Worm (Caenorhabditis elegans) whole organism, L1 larva: ENCODE measurements around the gene C46C2.6.

Source experiments
- C34B4.2 ChIP-seq: sonication (generic microtip); optimal IDR thresholded peaks from 2 replicates; lab custom pipeline; 2017; ENCODE audit warnings: mild to moderate bottlenecking, missing genetic modification characterization, missing compliant biosample characterization
- aha-1 ChIP-seq: fragments of 150-350 bp; optimal IDR thresholded peaks from 2 replicates; lab custom pipeline; 2014; ENCODE audit warnings: missing biosample characterization, missing genetic modification characterization
- alr-1 ChIP-seq: fragments of 200-800 bp; sonication (Bioruptor generic); optimal IDR thresholded peaks from 2 replicates; lab custom pipeline; 2018; ENCODE audit warnings: borderline replicate concordance, mild to moderate bottlenecking, missing genetic modification characterization, missing compliant biosample characterization
- blmp-1 ChIP-seq: fragments of 150-350 bp; optimal IDR thresholded peaks from 2 replicates; lab custom pipeline; 2014; ENCODE audit warnings: missing biosample characterization, missing genetic modification characterization
- ceh-88 ChIP-seq: fragments of 200-800 bp; sonication (Bioruptor generic); IDR thresholded peaks from 2 replicates; pipeline ENCODE4 v1.3.6; 2022; ENCODE audit warnings: missing genetic modification characterization, missing compliant biosample characterization
- ces-1 ChIP-seq: fragments of 150-350 bp; optimal IDR thresholded peaks from 2 replicates; lab custom pipeline; 2014; ENCODE audit warnings: missing biosample characterization, missing genetic modification reagents, missing genetic modification characterization
- dsc-1 ChIP-seq: sonication (generic microtip); optimal IDR thresholded peaks from 2 replicates; lab custom pipeline; 2016; ENCODE audit warnings: mild to moderate bottlenecking, missing genetic modification characterization, missing compliant biosample characterization
- egl-13 ChIP-seq: sonication (generic microtip); optimal IDR thresholded peaks from 2 replicates; lab custom pipeline; 2016; ENCODE audit warnings: missing genotype, missing genetic modification reagents, missing genetic modification characterization, missing compliant biosample characterization
- egl-27 ChIP-seq, 2 experiments: fragments of 150-350 bp in 1 of 2; sonication (generic microtip); optimal IDR thresholded peaks; 3 replicates each; lab custom pipeline; 2017 to 2018; ENCODE audit warnings: missing biosample characterization in 2 of 2, missing genetic modification characterization in 2 of 2, missing genetic modification reagents in 2 of 2
- elt-3 ChIP-seq, 6 experiments: fragments of 150-350 bp in 1 of 6; sonication (generic microtip); optimal IDR thresholded peaks; 2 replicates each; lab custom pipeline; 2017 to 2018; ENCODE audit warnings: missing biosample characterization in 6 of 6, missing genetic modification characterization in 6 of 6, inconsistent platforms in 1 of 6
- fkh-10 ChIP-seq: sonication (generic microtip); optimal IDR thresholded peaks from 2 replicates; lab custom pipeline; 2017; ENCODE audit warnings: missing biosample characterization, missing genetic modification reagents, missing genetic modification characterization
- fkh-8 ChIP-seq: sonication (generic microtip); optimal IDR thresholded peaks from 2 replicates; lab custom pipeline; 2016; ENCODE audit warnings: mild to moderate bottlenecking, missing genetic modification characterization, missing compliant biosample characterization
- fos-1 ChIP-seq: fragments of 150-350 bp; optimal IDR thresholded peaks from 2 replicates; lab custom pipeline; 2014; ENCODE audit warnings: missing biosample characterization, missing genetic modification characterization
- grh-1 ChIP-seq: fragments of 200-800 bp; sonication (Bioruptor generic); IDR thresholded peaks from 2 replicates; pipeline ENCODE4 v1.3.6; 2022; ENCODE audit warnings: missing genetic modification reagents, missing genetic modification characterization, missing compliant biosample characterization
- hlh-17 ChIP-seq: fragments of 200-800 bp; sonication (Bioruptor generic); optimal IDR thresholded peaks from 2 replicates; lab custom pipeline; 2018; ENCODE audit warnings: missing genetic modification characterization, mild to moderate bottlenecking, missing compliant biosample characterization, moderate library complexity, borderline replicate concordance
- isw-1 ChIP-seq: fragments of 200-800 bp; sonication (Bioruptor generic); IDR thresholded peaks from 2 replicates; pipeline ENCODE4 v1.3.6; 2022; ENCODE audit warnings: missing genetic modification characterization, missing compliant biosample characterization
- jun-1 ChIP-seq: fragments of 150-350 bp; optimal IDR thresholded peaks from 2 replicates; lab custom pipeline; 2014; ENCODE audit warnings: missing biosample characterization, missing genetic modification reagents, missing genetic modification characterization
- lin-13 ChIP-seq: fragments of 150-350 bp; optimal IDR thresholded peaks from 2 replicates; lab custom pipeline; 2014; ENCODE audit warnings: missing biosample characterization, missing genetic modification reagents, missing genetic modification characterization
- lin-14 ChIP-seq: fragments of 200-800 bp; sonication (Bioruptor generic); optimal IDR thresholded peaks from 2 replicates; lab custom pipeline; 2018; ENCODE audit warnings: mild to moderate bottlenecking, missing genetic modification characterization, moderate library complexity, missing compliant biosample characterization
- lin-15B ChIP-seq: fragments of 150-350 bp; sonication (generic microtip); optimal IDR thresholded peaks from 3 replicates; lab custom pipeline; 2014; ENCODE audit warnings: missing biosample characterization, missing genetic modification characterization
- lin-39 ChIP-seq: fragments of 150-350 bp; optimal IDR thresholded peaks from 2 replicates; lab custom pipeline; 2014; ENCODE audit warnings: missing biosample characterization, missing genetic modification reagents, missing genetic modification characterization
- lsy-2 ChIP-seq, 2 experiments: fragments of 150-350 bp; optimal IDR thresholded peaks; 2 replicates each; lab custom pipeline; 2014; ENCODE audit warnings: missing biosample characterization in 2 of 2, missing genetic modification characterization in 2 of 2
- mab-9 ChIP-seq: fragments of 200-800 bp; sonication (Bioruptor generic); IDR thresholded peaks from 2 replicates; pipeline ENCODE4 v1.3.6; 2022; ENCODE audit warnings: missing genetic modification reagents, missing genetic modification characterization, missing compliant biosample characterization
- nhr-11 ChIP-seq: fragments of 150-350 bp; optimal IDR thresholded peaks from 2 replicates; lab custom pipeline; 2014; ENCODE audit warnings: missing biosample characterization, missing genetic modification characterization
- nhr-28 ChIP-seq: fragments of 150-350 bp; optimal IDR thresholded peaks from 2 replicates; lab custom pipeline; 2014; ENCODE audit warnings: missing biosample characterization, missing genetic modification characterization
- nhr-47 ChIP-seq: sonication (generic microtip); optimal IDR thresholded peaks from 2 replicates; lab custom pipeline; 2016; ENCODE audit warnings: mild to moderate bottlenecking, missing genetic modification characterization, moderate library complexity, missing compliant biosample characterization
- nhr-77 ChIP-seq: fragments of 150-350 bp; optimal IDR thresholded peaks from 2 replicates; lab custom pipeline; 2014; ENCODE audit warnings: missing biosample characterization, missing genetic modification characterization
- nhr-84 ChIP-seq: sonication (generic microtip); optimal IDR thresholded peaks from 2 replicates; lab custom pipeline; 2017; ENCODE audit warnings: missing biosample characterization, missing genetic modification characterization
- nhr-85 ChIP-seq: sonication (generic microtip); peaks from one replicate; lab custom pipeline; 2016; ENCODE audit warnings: missing genetic modification characterization, inconsistent platforms, missing compliant biosample characterization
- pqm-1 ChIP-seq: sonication (generic microtip); optimal IDR thresholded peaks from 3 replicates; lab custom pipeline; 2017; ENCODE audit warnings: missing biosample characterization, missing genetic modification characterization
- snpc-4 ChIP-seq: fragments of 150-350 bp; optimal IDR thresholded peaks from 2 replicates; lab custom pipeline; 2014; ENCODE audit warnings: missing biosample characterization, missing genetic modification characterization
- sptf-1 ChIP-seq: fragments of 150-350 bp; optimal IDR thresholded peaks from 2 replicates; lab custom pipeline; 2014; ENCODE audit warnings: missing biosample characterization, missing genetic modification characterization
- tbx-2 ChIP-seq: sonication (generic microtip); optimal IDR thresholded peaks from 2 replicates; lab custom pipeline; 2016; ENCODE audit warnings: missing genetic modification characterization, missing compliant biosample characterization
- unc-130 ChIP-seq: fragments of 150-350 bp; optimal IDR thresholded peaks from 2 replicates; lab custom pipeline; 2017; ENCODE audit warnings: missing biosample characterization, missing genetic modification characterization, inconsistent platforms
- unc-30 ChIP-seq: sonication (generic microtip); optimal IDR thresholded peaks from 2 replicates; lab custom pipeline; 2017; ENCODE audit warnings: missing biosample characterization, missing genetic modification characterization
- unc-62 ChIP-seq: fragments of 150-350 bp; optimal IDR thresholded peaks from 2 replicates; lab custom pipeline; 2014; ENCODE audit warnings: missing biosample characterization, missing genetic modification reagents, missing genetic modification characterization
- xbp-1 ChIP-seq: sonication (generic microtip); optimal IDR thresholded peaks from 2 replicates; lab custom pipeline; 2016; ENCODE audit warnings: missing genetic modification characterization, missing compliant biosample characterization
- zag-1 ChIP-seq: fragments of 150-350 bp; optimal IDR thresholded peaks from 2 replicates; lab custom pipeline; 2014; ENCODE audit warnings: missing biosample characterization, missing genetic modification characterization

C46C2.6 gene

DNA sequence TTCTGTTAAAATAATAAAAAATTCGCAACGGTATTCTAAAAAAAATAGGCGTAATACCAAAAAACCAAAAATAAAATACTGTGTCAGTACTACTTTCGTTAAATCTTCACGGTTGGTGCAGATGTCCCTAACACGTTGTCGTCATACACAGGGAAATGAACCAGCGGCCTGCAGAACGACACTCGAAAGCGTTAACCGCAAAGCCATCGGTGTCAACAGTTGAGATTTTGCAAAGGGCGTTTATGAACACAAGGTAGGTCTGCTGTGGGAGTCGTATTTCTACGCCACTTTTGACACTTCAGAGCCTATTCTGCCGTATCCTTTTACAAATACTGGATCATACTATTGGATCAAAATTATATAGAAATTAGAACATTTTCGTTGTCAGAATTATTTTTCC is 21.0 kb upstream of the C46C2.6 start (continued):
- TF ChIP-seq jun-1 (tag; lab: Kevin White, UChicago) (peak; percentile 43), nhr-11 (no peak), C34B4.2 (tag; lab: Kevin White, UChicago) (no peak), xbp-1 (tag; lab: Kevin White, UChicago) (peak; percentile 72), isw-1 (GFP tag; lab: Robert Waterston, UW) (no peak), mab-9 (GFP tag; lab: Robert Waterston, UW) (no peak), hlh-17 (GFP tag; lab: Kevin White, UChicago) (no peak), egl-27 (tag; optimal IDR thresholded peaks at IDR 0.05; lab: Kevin White, UChicago) (no peak), fos-1 (tag; lab: Kevin White, UChicago) (peak; percentile 60), tbx-2 (tag; lab: Kevin White, UChicago) (peak; percentile 66), pqm-1 (tag; lab: Kevin White, UChicago) (no peak), aha-1 (no peak), lin-39 (tag; lab: Kevin White, UChicago) (no peak), unc-130 (tag; lab: Kevin White, UChicago) (peak; percentile 80), egl-13 (tag; lab: Kevin White, UChicago) (peak; percentile 42), lin-15B (tag; lab: Kevin White, UChicago) (no peak), nhr-84 (tag; lab: Kevin White, UChicago) (no peak), lin-14 (GFP tag; lab: Kevin White, UChicago) (peak; percentile 69), nhr-47 (tag; lab: Kevin White, UChicago) (peak; percentile 78), snpc-4 (tag; lab: Kevin White, UChicago) (peak; percentile 16), nhr-85 (tag; lab: Kevin White, UChicago) (peak; percentile 60), lin-13 (GFP tag; lab: Kevin White, UChicago) (peak; percentile 53), blmp-1 (tag; lab: Kevin White, UChicago) (peak; percentile 23), elt-3 (tag; optimal IDR thresholded peaks at IDR 0.05; lab: Kevin White, UChicago) (peak in 2 of 6 experiments; percentile 49 to 50), grh-1 (no peak), ces-1 (GFP tag; lab: Kevin White, UChicago) (no peak), fkh-8 (tag; lab: Kevin White, UChicago) (peak; percentile 63), unc-62 (no peak), unc-30 (no peak), nhr-28 (tag; lab: Kevin White, UChicago) (no peak), nhr-77 (peak; percentile 55), fkh-10 (GFP tag; lab: Kevin White, UChicago) (peak; percentile 17), sptf-1 (tag; lab: Kevin White, UChicago) (no peak), dsc-1 (tag; lab: Kevin White, UChicago) (peak; percentile 79), ceh-88 (GFP tag; lab: Robert Waterston, UW) (no peak)

DNA sequence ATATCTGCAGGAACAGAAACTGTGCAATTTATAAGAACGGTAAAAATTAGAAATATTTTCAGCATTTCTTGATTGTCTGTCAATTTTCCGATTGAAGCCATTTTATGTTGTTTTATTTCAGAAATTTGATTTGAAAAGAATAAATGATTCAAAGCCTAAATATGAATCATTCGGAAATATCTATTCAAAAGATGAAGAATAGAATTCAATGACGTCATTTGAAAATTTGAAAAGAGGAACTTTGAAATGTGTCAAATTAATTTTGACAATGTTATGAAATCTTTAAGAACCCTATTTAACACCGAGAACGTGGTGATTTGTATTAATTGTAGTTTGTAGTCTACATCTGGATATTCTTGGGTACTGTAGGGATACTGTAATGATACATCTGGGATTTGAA is 19.7 kb upstream of the C46C2.6 start, which contains the start of gene C46C2.5:
C46C2.5 (minus strand) TSS at position 101 of the 400 bp plus-strand sequence.
- TF ChIP-seq alr-1 (tag; lab: Kevin White, UChicago) = no peak
- no peak for TF ChIP-seq zag-1 (tag; lab: Kevin White, UChicago)
- no peak for TF ChIP-seq mab-9 (GFP tag; lab: Robert Waterston, UW)

DNA sequence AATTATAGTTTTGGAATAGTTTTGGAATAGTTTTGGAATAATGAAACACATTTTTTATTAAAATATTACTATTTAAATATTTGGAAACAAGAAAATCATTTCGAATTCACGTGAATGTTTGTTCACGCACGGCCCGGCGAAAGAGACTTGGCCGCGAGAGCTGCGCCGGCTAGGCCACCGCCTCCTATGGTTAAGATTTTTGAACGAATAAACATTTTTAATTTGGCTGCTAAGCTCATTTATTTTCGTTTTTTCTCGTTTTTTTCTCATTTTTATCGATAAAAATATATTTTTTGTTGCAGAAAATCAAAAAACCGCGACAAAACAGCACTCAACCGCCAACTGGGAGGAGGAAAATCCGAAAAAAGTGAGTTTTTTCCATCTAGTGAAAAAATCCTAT is 17.7 kb upstream of the C46C2.6 start, which contains the start of gene C46C2.7:
C46C2.7 (plus strand) TSS at position 301 of the 400 bp plus-strand sequence.
- TF ChIP-seq lsy-2 (tag; optimal IDR thresholded peaks at IDR 0.05; lab: Kevin White, UChicago) = peak in 1 of 2 experiments; percentile 19
- TF ChIP-seq, all 84 proteins: peak for 1; not testable (repeated sequence) for 83
